Fruit fly (Drosophila melanogaster): ENCODE data around the gene CG33159.

Gene CG33159

DNA sequence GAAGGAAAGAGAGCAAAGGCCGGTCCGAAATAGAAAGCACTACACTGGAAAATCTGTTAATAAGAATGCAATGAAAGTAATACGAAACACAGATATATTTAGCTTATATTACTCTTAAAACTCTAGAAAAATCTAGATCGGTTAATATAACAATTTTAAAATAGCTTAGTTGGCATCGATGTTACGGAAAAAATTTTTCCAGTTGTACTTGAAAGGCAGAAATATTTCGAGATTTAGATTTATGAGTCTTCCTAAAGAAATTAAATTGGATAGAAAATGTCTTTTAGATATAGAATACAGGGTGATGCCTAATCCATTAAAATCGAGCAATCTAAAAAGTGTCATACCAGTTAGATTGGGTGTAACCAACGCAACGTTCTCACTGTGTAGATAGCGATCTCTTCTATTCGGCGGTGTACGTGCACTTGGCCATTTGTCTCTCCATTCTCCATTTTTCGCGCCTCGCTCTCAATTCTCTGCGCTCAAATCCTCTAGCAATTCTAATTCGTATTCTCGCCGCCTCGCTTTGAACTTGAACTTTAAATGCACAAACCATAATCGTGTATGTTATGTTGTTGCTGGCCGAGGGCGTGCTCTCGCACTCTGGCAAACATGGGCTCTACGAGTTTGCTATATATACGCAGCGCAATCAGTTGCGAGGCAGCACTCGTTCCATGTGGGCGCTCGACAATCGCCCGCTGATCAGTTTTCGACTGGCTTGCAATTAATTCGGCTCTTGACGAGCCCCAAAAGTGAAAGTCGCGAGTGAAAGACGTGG is 45.9 kb upstream of the CG33159 start (continued):
- peak; percentile 91 for TF ChIP-seq ftz-f1 (GFP tag; optimal IDR thresholded peaks at IDR 0.05)
- TF ChIP-seq CTCF (GFP tag; optimal IDR thresholded peaks at IDR 0.05): peak; percentile 59
- no peak for TF ChIP-seq CG6791 (GFP tag; IDR thresholded peaks at IDR 0.05; ENCODE audit: partially characterized antibody)
- peak; percentile 90 for TF ChIP-seq gcm (GFP tag; optimal IDR thresholded peaks at IDR 0.05)
- TF ChIP-seq Oli (tag; optimal IDR thresholded peaks at IDR 0.05): peak; percentile 97
- TF ChIP-seq schlank (tag; optimal IDR thresholded peaks at IDR 0.05): peak; percentile 76
- peak; percentile 59 for TF ChIP-seq Gsc (GFP tag; IDR thresholded peaks at IDR 0.05)
- TF ChIP-seq CG13424 (tag; optimal IDR thresholded peaks at IDR 0.05): peak; percentile 97
- TF ChIP-seq CG17568 (GFP tag; optimal IDR thresholded peaks at IDR 0.05): peak; percentile 83
- peak; percentile 96 for TF ChIP-seq slp2 (GFP tag; optimal IDR thresholded peaks at IDR 0.05)
- TF ChIP-seq Lim3 (GFP tag; IDR thresholded peaks at IDR 0.05): 0 out of 2 replicates have a peak, but pooled peaks have one; percentile 36
- peak; percentile 74 for TF ChIP-seq HmgD (GFP tag; optimal IDR thresholded peaks at IDR 0.05)
- peak; percentile 89 for TF ChIP-seq lab (GFP tag; optimal IDR thresholded peaks at IDR 0.05)
- peak; percentile 80 for TF ChIP-seq Ets97D (GFP tag; optimal IDR thresholded peaks at IDR 0.05)
- TF ChIP-seq cg (GFP tag; optimal IDR thresholded peaks at IDR 0.05): no peak
- TF ChIP-seq dan (GFP tag; IDR thresholded peaks at IDR 0.05): peak; percentile 27; the same call in 1 of the 2 replicates
- peak; percentile 80 for TF ChIP-seq scrt (GFP tag; optimal IDR thresholded peaks at IDR 0.05)
- TF ChIP-seq CG6854 (GFP tag; optimal IDR thresholded peaks at IDR 0.05): peak; percentile 90
- peak; percentile 17 to 26 for TF ChIP-seq tll (GFP tag; optimal IDR thresholded peaks at IDR 0.05)
- TF ChIP-seq CG4424 (GFP tag; optimal IDR thresholded peaks at IDR 0.05): peak; percentile 97
- peak; percentile 83 for TF ChIP-seq CG30020 (tag; optimal IDR thresholded peaks at IDR 0.05)
- no peak for TF ChIP-seq hkb (optimal IDR thresholded peaks at IDR 0.05)
- peak; percentile 80 for TF ChIP-seq hkb (GFP tag; IDR thresholded peaks at IDR 0.05)
- peak; percentile 96 for TF ChIP-seq grau (tag; optimal IDR thresholded peaks at IDR 0.05)
- peak; percentile 80 for TF ChIP-seq Fer2 (tag; optimal IDR thresholded peaks at IDR 0.05)
- peak; percentile 96 for TF ChIP-seq Ssrp (tag; optimal IDR thresholded peaks at IDR 0.05)
- peak; percentile 82; the same call in 1 of the 2 replicates for TF ChIP-seq CG10366 (GFP tag; IDR thresholded peaks at IDR 0.05)
- TF ChIP-seq ERR (GFP tag; optimal IDR thresholded peaks at IDR 0.05): peak; percentile 90
- TF ChIP-seq fu2 (GFP tag; optimal IDR thresholded peaks at IDR 0.05): peak; percentile 96
- no peak for TF ChIP-seq crol (GFP tag; IDR thresholded peaks at IDR 0.05)
- TF ChIP-seq CG18262 (tag; optimal IDR thresholded peaks at IDR 0.05): peak; percentile 98
- TF ChIP-seq HLHmδ (GFP tag; optimal IDR thresholded peaks at IDR 0.05): no peak
- TF ChIP-seq Tbp (GFP tag; optimal IDR thresholded peaks at IDR 0.05): no peak
- TF ChIP-seq Ada2b (GFP tag; IDR thresholded peaks at IDR 0.05): peak; percentile 76
- TF ChIP-seq sqz (GFP tag; optimal IDR thresholded peaks at IDR 0.05): peak; percentile 80
- TF ChIP-seq CG2875 (GFP tag; optimal IDR thresholded peaks at IDR 0.05): peak; percentile 92
- peak; percentile 65 for TF ChIP-seq p53 (GFP tag; optimal IDR thresholded peaks at IDR 0.05)
- peak; percentile 93 for TF ChIP-seq kni (GFP tag; optimal IDR thresholded peaks at IDR 0.05)
- TF ChIP-seq z (GFP tag; IDR thresholded peaks at IDR 0.05): no peak
- peak; percentile 95 for TF ChIP-seq ind (GFP tag; optimal IDR thresholded peaks at IDR 0.05)
- TF ChIP-seq CG32772 (GFP tag; IDR thresholded peaks at IDR 0.05): peak; percentile 72
- no peak for TF ChIP-seq CG7745 (tag; optimal IDR thresholded peaks at IDR 0.05)
- TF ChIP-seq sd (tag; optimal IDR thresholded peaks at IDR 0.05): peak; percentile 83
- peak; percentile 88 for TF ChIP-seq croc (GFP tag; conservative IDR thresholded peaks at IDR 0.05)
- TF ChIP-seq zen2 (GFP tag; IDR thresholded peaks at IDR 0.05; ENCODE audit: partially characterized antibody): 0 out of 3 replicates have a peak, but pooled peaks have one; percentile 6
- TF ChIP-seq CG10431 (GFP tag; optimal IDR thresholded peaks at IDR 0.05): peak; percentile 83
- TF ChIP-seq Dad (GFP tag; optimal IDR thresholded peaks at IDR 0.05): peak; percentile 93
- peak; percentile 94 for TF ChIP-seq CG15269 (tag; optimal IDR thresholded peaks at IDR 0.05)
- peak; percentile 88 for TF ChIP-seq D19B (GFP tag; optimal IDR thresholded peaks at IDR 0.05)
